Worm (Caenorhabditis elegans) whole organism, young adult: ENCODE data around the gene sri-30.

Source experiments
- F33H1.4 ChIP-seq: fragments of 200-800 bp; sonication (Bioruptor generic); IDR thresholded peaks from 2 replicates; pipeline ENCODE4 v1.3.6; 2022; ENCODE audit warnings: missing genetic modification reagents, missing genetic modification characterization, missing compliant biosample characterization
- Y53F4B.3 ChIP-seq: fragments of 200-800 bp; sonication (Bioruptor generic); IDR thresholded peaks from 2 replicates; pipeline ENCODE4 v1.3.6; 2022; ENCODE audit warnings: missing genetic modification reagents, missing genetic modification characterization, missing compliant biosample characterization
- ama-1 ChIP-seq, 3 experiments: fragments of 150-350 bp in 1 of 3; sonication (generic microtip) in 2 of 3; optimal IDR thresholded peaks; 2 replicates each; lab custom pipeline; 2014 to 2018; ENCODE audit warnings: missing biosample characterization in 2 of 3, missing genetic modification characterization in 2 of 3, missing genetic modification reagents in 2 of 3
- ceh-100 ChIP-seq: fragments of 200-800 bp; sonication (Bioruptor generic); IDR thresholded peaks from 2 replicates; pipeline ENCODE4 v1.3.6; 2022; ENCODE audit warnings: missing genetic modification reagents, missing genetic modification characterization, missing compliant biosample characterization
- dpl-1 ChIP-seq: fragments of 150-350 bp; optimal IDR thresholded peaks from 2 replicates; lab custom pipeline; 2014; ENCODE audit warnings: missing biosample characterization, missing genetic modification reagents, missing genetic modification characterization
- lin-35 ChIP-seq, 3 experiments: fragments of 150-350 bp in 2 of 3; sonication (generic microtip) in 1 of 3; optimal IDR thresholded peaks; 2 replicates each; lab custom pipeline; 2014 to 2018; ENCODE audit warnings: missing biosample characterization in 3 of 3, missing genetic modification characterization in 3 of 3, missing genetic modification reagents in 3 of 3
- lir-1 ChIP-seq: fragments of 200-800 bp; sonication (Bioruptor generic); conservative IDR thresholded peaks from 2 replicates; pipeline ENCODE4 v1.3.6; 2022; ENCODE audit warnings: missing genetic modification reagents, missing genetic modification characterization, missing compliant biosample characterization
- pha-4 ChIP-seq: fragments of 150-350 bp; sonication (generic microtip); optimal IDR thresholded peaks from 2 replicates; lab custom pipeline; 2014; ENCODE audit warnings: missing biosample characterization, missing genetic modification reagents, missing genetic modification characterization
- snpc-1.1 ChIP-seq: sonication (generic microtip); optimal IDR thresholded peaks from 2 replicates; lab custom pipeline; 2017; ENCODE audit warnings: missing genetic modification characterization, mild to moderate bottlenecking, missing compliant biosample characterization, antibody characterized with exemption, moderate library complexity, missing genotype, missing genetic modification reagents; ENCODE audit not compliant: insufficient read depth
- unc-62 ChIP-seq: fragments of 150-350 bp; optimal IDR thresholded peaks from 2 replicates; lab custom pipeline; 2014; ENCODE audit warnings: missing biosample characterization, missing genetic modification reagents, missing genetic modification characterization
- ztf-28 ChIP-seq: fragments of 200-800 bp; sonication (Bioruptor generic); IDR thresholded peaks from 2 replicates; pipeline ENCODE4 v1.3.6; 2022; ENCODE audit warnings: missing genetic modification reagents, missing genetic modification characterization, missing compliant biosample characterization

ce11 chrII:3048378-3048777 is 2.4 kb downstream of the sri-30 start, which contains the start of gene sri-28:
- TF ChIP-seq snpc-1.1: no peak
- TF ChIP-seq lin-35 (GFP tag; optimal IDR thresholded peaks at IDR 0.05; lab: Kevin White, UChicago): no peak
- no peak for TF ChIP-seq unc-62
- TF ChIP-seq lir-1 (GFP tag; lab: Robert Waterston, UW): no peak
- TF ChIP-seq Y53F4B.3 (GFP tag; lab: Robert Waterston, UW): no peak
- TF ChIP-seq ztf-28 (GFP tag; lab: Robert Waterston, UW): no peak
- TF ChIP-seq F33H1.4 (GFP tag; lab: Robert Waterston, UW): no peak
- TF ChIP-seq pha-4: no peak
- TF ChIP-seq ceh-100 (GFP tag; lab: Robert Waterston, UW): no peak
- no peak for TF ChIP-seq ama-1 (optimal IDR thresholded peaks at IDR 0.05; lab: Kevin White, UChicago)
- no peak for TF ChIP-seq ama-1 (GFP tag; optimal IDR thresholded peaks at IDR 0.05; lab: Kevin White, UChicago)
- TF ChIP-seq dpl-1 (GFP tag; lab: Kevin White, UChicago): no peak
